Fruit fly (Drosophila melanogaster): Measurements from ENCODE around the gene Kat60.
A peak's percentile ranks its signal among the peaks of the same experiment; 100 is the strongest.

The Kat60 gene

DNA sequence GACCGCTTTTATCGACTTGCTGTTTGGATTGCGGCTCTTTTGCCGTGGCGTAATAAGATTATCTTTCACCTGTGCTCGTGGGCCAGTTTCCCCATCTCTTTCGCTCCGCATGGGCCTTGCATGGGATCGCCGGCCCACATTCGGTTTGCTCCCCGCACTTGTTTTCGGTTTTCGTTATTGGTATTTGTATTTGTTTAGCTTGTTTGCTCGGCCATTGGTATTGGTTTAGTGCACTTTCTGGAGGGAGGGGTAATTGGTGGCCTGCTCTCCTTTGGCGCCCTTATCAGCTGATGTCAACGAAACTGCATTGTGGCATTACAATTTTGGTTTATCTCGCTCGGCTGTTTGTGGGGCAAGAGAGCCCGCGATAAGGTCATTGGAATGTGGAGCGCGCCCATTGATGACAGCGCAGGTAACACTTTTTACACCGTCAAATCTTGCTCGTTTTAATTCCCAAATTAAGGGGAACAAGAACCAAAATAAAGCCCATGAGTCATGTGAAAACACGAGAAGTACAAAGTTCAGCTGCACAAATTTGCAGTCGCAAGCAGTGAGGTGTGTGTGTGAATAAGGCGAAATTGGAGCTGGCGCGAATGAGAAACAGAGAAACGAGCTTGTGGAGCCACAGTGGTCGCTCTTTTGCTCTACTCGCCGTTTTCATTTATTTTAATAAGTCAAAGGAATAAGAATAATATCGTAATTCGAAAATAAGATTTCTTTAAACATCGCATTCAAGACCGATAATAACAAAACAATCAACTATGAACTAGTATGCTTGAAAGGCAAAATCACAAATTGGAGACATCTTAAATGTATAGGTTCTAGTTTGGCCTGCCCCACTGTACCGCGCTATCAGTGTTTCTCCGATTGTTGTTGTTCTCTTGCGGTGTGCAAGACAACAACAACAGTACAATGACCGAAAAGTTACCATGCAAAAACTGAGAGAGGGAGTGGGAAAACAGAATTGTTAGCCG, 16.4 kb downstream of the Kat60 start:
- TF ChIP-seq dac (GFP tag; optimal IDR thresholded peaks at IDR 0.05) (peak; percentile 78), svp (GFP tag) (peak; percentile 92), Ets21C (GFP tag; optimal IDR thresholded peaks at IDR 0.05) (peak; percentile 87), CG9139 (GFP tag; optimal IDR thresholded peaks at IDR 0.05) (peak; percentile 43), CG16779 (tag; optimal IDR thresholded peaks at IDR 0.05) (peak; percentile 83), Hr39 (GFP tag; optimal IDR thresholded peaks at IDR 0.05) (peak; percentile 92), achi (GFP tag; optimal IDR thresholded peaks at IDR 0.05) (peak; percentile 89), eg (GFP tag; IDR thresholded peaks at IDR 0.05) (peak; percentile 86), CG6854 (GFP tag; optimal IDR thresholded peaks at IDR 0.05) (peak; percentile 72), CG8632 (GFP tag; optimal IDR thresholded peaks at IDR 0.05) (peak; percentile 87), CG34406 (GFP tag; optimal IDR thresholded peaks at IDR 0.05) (peak; percentile 87), acj6 (GFP tag; optimal IDR thresholded peaks at IDR 0.05) (peak; percentile 92), Eip93F (GFP tag; optimal IDR thresholded peaks at IDR 0.05) (peak; percentile 11), Blimp-1 (GFP tag; optimal IDR thresholded peaks at IDR 0.05) (peak; percentile 74), CG8319 (GFP tag; optimal IDR thresholded peaks at IDR 0.05) (peak; percentile 77), CG10669 (GFP tag; optimal IDR thresholded peaks at IDR 0.05) (peak; percentile 87), fkh (GFP tag; optimal IDR thresholded peaks at IDR 0.05) (peak; percentile 100), esn (GFP tag; optimal IDR thresholded peaks at IDR 0.05) (peak; percentile 94), Met (GFP tag; optimal IDR thresholded peaks at IDR 0.05) (peak; percentile 93), CG11294 (GFP tag; IDR thresholded peaks at IDR 0.05) (peak; percentile 44; the same call in 1 of the 2 replicates), pdm3 (GFP tag; optimal IDR thresholded peaks at IDR 0.05) (peak; percentile 93), Lpt (GFP tag; optimal IDR thresholded peaks at IDR 0.05) (peak; percentile 84), CG31627 (GFP tag; optimal IDR thresholded peaks at IDR 0.05) (peak; percentile 92), CG32006 (GFP tag; optimal IDR thresholded peaks at IDR 0.05) (peak; percentile 89), net (GFP tag; optimal IDR thresholded peaks at IDR 0.05) (peak; percentile 92), CG6276 (GFP tag; optimal IDR thresholded peaks at IDR 0.05) (peak; percentile 82), CG3032 (tag; optimal IDR thresholded peaks at IDR 0.05) (peak; percentile 90), CG10631 (GFP tag; optimal IDR thresholded peaks at IDR 0.05) (peak; percentile 89), lz (GFP tag; optimal IDR thresholded peaks at IDR 0.05) (peak; percentile 90), Sox102F (GFP tag; optimal IDR thresholded peaks at IDR 0.05) (peak; percentile 94), dsx (GFP tag; optimal IDR thresholded peaks at IDR 0.05; ENCODE audit: poor library complexity, severe bottlenecking) (peak; percentile 80), Gug (GFP tag; IDR thresholded peaks at IDR 0.05) (peak; percentile 69), vri (GFP tag; optimal IDR thresholded peaks at IDR 0.05) (peak; percentile 88), cyc (GFP tag; optimal IDR thresholded peaks at IDR 0.05) (peak; percentile 91), CG6163 (GFP tag; IDR thresholded peaks at IDR 0.05) (peak; percentile 92), CG7368 (GFP tag; optimal IDR thresholded peaks at IDR 0.05) (peak; percentile 78), Eip78C (GFP tag) (peak; percentile 97), CG6808 (GFP tag; optimal IDR thresholded peaks at IDR 0.05) (peak; percentile 92), CG8119 (GFP tag; IDR thresholded peaks at IDR 0.05) (peak; percentile 78), Sox15 (GFP tag; optimal IDR thresholded peaks at IDR 0.05) (peak; percentile 82), CG11762 (GFP tag; optimal IDR thresholded peaks at IDR 0.05; ENCODE audit: insufficient read depth) (peak; percentile 78), CG15336 (GFP tag; IDR thresholded peaks at IDR 0.05) (peak; percentile 91), Smox (GFP tag; optimal IDR thresholded peaks at IDR 0.05) (peak; percentile 91), ss (GFP tag; optimal IDR thresholded peaks at IDR 0.05) (peak; percentile 85 to 90), fd85E (GFP tag; optimal IDR thresholded peaks at IDR 0.05) (peak; percentile 69), CG4318 (GFP tag; optimal IDR thresholded peaks at IDR 0.05) (peak; percentile 74), OdsH (GFP tag; optimal IDR thresholded peaks at IDR 0.05) (peak; percentile 92), fd59A (GFP tag; optimal IDR thresholded peaks at IDR 0.05) (peak; percentile 86), CG6792 (GFP tag; optimal IDR thresholded peaks at IDR 0.05) (peak; percentile 91)

All from whole organism, prepupa.